Fruit fly (Drosophila melanogaster) whole organism, embryonic: ENCODE data around the gene da.
A peak's percentile ranks its signal among the peaks of the same experiment; 100 is the strongest.

Source experiments
- CG10565 ChIP-seq: fragments of 200-800 bp; sonication (Bioruptor generic); optimal IDR thresholded peaks from 3 replicates; lab custom pipeline; 2016; ENCODE audit warnings: missing biosample characterization, mild to moderate bottlenecking, missing genetic modification characterization
- CG11695 ChIP-seq: fragments of 200-800 bp; sonication (Bioruptor generic); IDR thresholded peaks from 3 replicates; pipeline ENCODE4 v1.3.6; 2022; ENCODE audit warnings: missing biosample characterization, missing genetic modification characterization
- CG12155 ChIP-seq: fragments of 200-800 bp; sonication (Bioruptor generic); optimal IDR thresholded peaks from 3 replicates; lab custom pipeline; 2016; ENCODE audit warnings: missing biosample characterization, missing genetic modification characterization
- CG12659 ChIP-seq: fragments of 200-800 bp; sonication (Bioruptor generic); optimal IDR thresholded peaks from 3 replicates; lab custom pipeline; 2017; ENCODE audit warnings: mild to moderate bottlenecking, missing biosample characterization, missing genetic modification reagents, missing genetic modification characterization
- CG12744 ChIP-seq: fragments of 200-800 bp; sonication (Bioruptor generic); optimal IDR thresholded peaks from 2 replicates; lab custom pipeline; 2016; ENCODE audit warnings: missing biosample characterization, missing genetic modification characterization
- CG13424 ChIP-seq: fragments of 200-800 bp; sonication (Bioruptor generic); optimal IDR thresholded peaks from 2 replicates; lab custom pipeline; 2019; ENCODE audit warnings: missing biosample characterization, mild to moderate bottlenecking, missing genetic modification characterization, moderate library complexity
- CG13775 ChIP-seq: fragments of 200-800 bp; sonication (Bioruptor generic); optimal IDR thresholded peaks from 3 replicates; lab custom pipeline; 2017; ENCODE audit warnings: missing biosample characterization, mild to moderate bottlenecking, missing genetic modification characterization
- CG16863 ChIP-seq: fragments of 200-800 bp; sonication (Bioruptor generic); optimal IDR thresholded peaks from 3 replicates; lab custom pipeline; 2016; ENCODE audit warnings: missing biosample characterization, missing genetic modification characterization
- CG1832 ChIP-seq: fragments of 200-800 bp; sonication (Bioruptor generic); optimal IDR thresholded peaks from 2 replicates; lab custom pipeline; 2017; ENCODE audit warnings: missing biosample characterization, mild to moderate bottlenecking, missing genetic modification characterization, inconsistent platforms
- CG18599 ChIP-seq: fragments of 200-800 bp; sonication (Bioruptor generic); optimal IDR thresholded peaks from 3 replicates; lab custom pipeline; 2017; ENCODE audit warnings: missing biosample characterization, missing genetic modification characterization, mild to moderate bottlenecking, moderate library complexity, missing genetic modification reagents
- CG18764 ChIP-seq: fragments of 200-800 bp; sonication (Bioruptor generic); optimal IDR thresholded peaks from 3 replicates; lab custom pipeline; 2016; ENCODE audit warnings: missing biosample characterization, missing genetic modification characterization
- CG2120 ChIP-seq: fragments of 200-800 bp; sonication (Bioruptor generic); optimal IDR thresholded peaks from 3 replicates; lab custom pipeline; 2016; ENCODE audit warnings: missing biosample characterization, missing genetic modification characterization
- CG2199 ChIP-seq: fragments of 200-800 bp; sonication (Bioruptor generic); IDR thresholded peaks from 3 replicates; pipeline ENCODE4 v1.3.6; 2022; ENCODE audit warnings: missing biosample characterization, missing genetic modification characterization
- CG2202 ChIP-seq: fragments of 200-800 bp; sonication (Bioruptor generic); optimal IDR thresholded peaks from 2 replicates; lab custom pipeline; 2018; ENCODE audit warnings: missing biosample characterization, mild to moderate bottlenecking, missing genetic modification characterization
- CG30431 ChIP-seq: fragments of 200-800 bp; sonication (Bioruptor generic); optimal IDR thresholded peaks from 2 replicates; lab custom pipeline; 2017; ENCODE audit warnings: missing biosample characterization, missing genetic modification characterization
- CG31441 ChIP-seq: fragments of 200-800 bp; sonication (Bioruptor generic); IDR thresholded peaks from 2 replicates; pipeline ENCODE4 v1.3.6; 2022; ENCODE audit warnings: missing biosample characterization, missing genetic modification characterization
- CG3281 ChIP-seq: fragments of 200-800 bp; sonication (Bioruptor generic); optimal IDR thresholded peaks from 3 replicates; lab custom pipeline; 2017; ENCODE audit warnings: missing biosample characterization, mild to moderate bottlenecking, missing genetic modification characterization
- CG34422 ChIP-seq: fragments of 200-800 bp; sonication (Bioruptor generic); IDR thresholded peaks from 3 replicates; pipeline ENCODE4 v1.3.6; 2022; ENCODE audit warnings: missing biosample characterization, missing genetic modification characterization
- CG3838 ChIP-seq: fragments of 200-800 bp; sonication (Bioruptor generic); optimal IDR thresholded peaks from 3 replicates; lab custom pipeline; 2016; ENCODE audit warnings: missing biosample characterization, missing genetic modification characterization
- CG3995 ChIP-seq: fragments of 200-800 bp; sonication (Bioruptor generic); optimal IDR thresholded peaks from 3 replicates; lab custom pipeline; 2016; ENCODE audit warnings: missing biosample characterization, missing genetic modification characterization
- CG4707 ChIP-seq: fragments of 200-800 bp; sonication (Bioruptor generic); optimal IDR thresholded peaks from 2 replicates; lab custom pipeline; 2018; ENCODE audit warnings: missing biosample characterization, mild to moderate bottlenecking, missing genetic modification characterization, moderate library complexity
- CG7271 ChIP-seq: fragments of 200-800 bp; sonication (Bioruptor generic); optimal IDR thresholded peaks from 2 replicates; lab custom pipeline; 2018; ENCODE audit warnings: missing biosample characterization, mild to moderate bottlenecking, missing genetic modification characterization, moderate library complexity
- CG7963 ChIP-seq: fragments of 200-800 bp; sonication (Bioruptor generic); IDR thresholded peaks from 3 replicates; pipeline ENCODE4 v1.3.6; 2022; ENCODE audit warnings: missing biosample characterization, missing genetic modification characterization; ENCODE audit not compliant: partially characterized antibody
- CrebB ChIP-seq: fragments of 200-800 bp; sonication (Bioruptor generic); optimal IDR thresholded peaks from 3 replicates; lab custom pipeline; 2018; ENCODE audit warnings: missing biosample characterization, mild to moderate bottlenecking, missing genetic modification characterization
- Dad ChIP-seq: fragments of 200-800 bp; sonication (Bioruptor generic); optimal IDR thresholded peaks from 3 replicates; lab custom pipeline; 2016; ENCODE audit warnings: missing biosample characterization, missing genetic modification characterization
- MBD-R2 ChIP-seq: fragments of 200-800 bp; sonication (Bioruptor generic); IDR thresholded peaks from 2 replicates; pipeline ENCODE4 v1.3.6; 2022; ENCODE audit warnings: missing biosample characterization, missing genetic modification characterization
- Mad ChIP-seq: fragments of 200-800 bp; sonication (Bioruptor generic); optimal IDR thresholded peaks from 2 replicates; lab custom pipeline; 2016; ENCODE audit warnings: missing biosample characterization, missing genetic modification characterization
- Myb ChIP-seq: fragments of 200-800 bp; sonication (Bioruptor generic); optimal IDR thresholded peaks from 2 replicates; lab custom pipeline; 2016; ENCODE audit warnings: missing biosample characterization, missing genetic modification characterization
- Nf-YB ChIP-seq: fragments of 200-800 bp; sonication (Bioruptor generic); optimal IDR thresholded peaks from 3 replicates; lab custom pipeline; 2019; ENCODE audit warnings: missing biosample characterization, mild to moderate bottlenecking, missing genetic modification characterization, moderate library complexity
- Nf-YC ChIP-seq: fragments of 200-800 bp; optimal IDR thresholded peaks from 3 replicates; lab custom pipeline; 2019; ENCODE audit warnings: missing biosample characterization, mild to moderate bottlenecking, missing genetic modification characterization, moderate library complexity
- Ptx1 ChIP-seq: fragments of 200-800 bp; sonication (Bioruptor generic); IDR thresholded peaks from 2 replicates; pipeline ENCODE4 v1.3.6; 2022; ENCODE audit warnings: missing biosample characterization, missing genetic modification characterization
- Rx ChIP-seq: fragments of 200-800 bp; sonication (Bioruptor generic); IDR thresholded peaks from 2 replicates; pipeline ENCODE4 v1.3.6; 2022; ENCODE audit warnings: missing biosample characterization, missing genetic modification characterization
- Sin3A ChIP-seq: fragments of >200 bp; optimal IDR thresholded peaks from 2 replicates; lab custom pipeline; 2018
- Usf ChIP-seq: fragments of 200-800 bp; sonication (Bioruptor generic); optimal IDR thresholded peaks from 2 replicates; lab custom pipeline; 2017; ENCODE audit warnings: missing genotype, missing biosample characterization, missing genetic modification characterization
- ab ChIP-seq: fragments of 200-800 bp; sonication (Bioruptor generic); optimal IDR thresholded peaks from 2 replicates; lab custom pipeline; 2016; ENCODE audit warnings: missing biosample characterization, missing genetic modification characterization
- bbx ChIP-seq: fragments of 200-800 bp; sonication (Bioruptor generic); IDR thresholded peaks from 2 replicates; pipeline ENCODE4 v1.3.6; 2022; ENCODE audit warnings: missing biosample characterization, missing genetic modification characterization; ENCODE audit not compliant: partially characterized antibody
- dati ChIP-seq: fragments of 200-800 bp; sonication (Bioruptor generic); IDR thresholded peaks from 2 replicates; pipeline ENCODE4 v1.3.6; 2022; ENCODE audit warnings: missing biosample characterization, missing genetic modification characterization
- dysf ChIP-seq: fragments of 200-800 bp; sonication (Bioruptor generic); IDR thresholded peaks from 3 replicates; pipeline ENCODE4 v1.3.6; 2022; ENCODE audit warnings: missing biosample characterization, missing genetic modification characterization
- exex ChIP-seq: fragments of 200-800 bp; sonication (Bioruptor generic); optimal IDR thresholded peaks from 4 replicates; lab custom pipeline; 2018; ENCODE audit warnings: missing biosample characterization, mild to moderate bottlenecking, missing genetic modification characterization, moderate library complexity
- eyg ChIP-seq: fragments of 200-800 bp; sonication (Bioruptor generic); optimal IDR thresholded peaks from 3 replicates; lab custom pipeline; 2016; ENCODE audit warnings: missing biosample characterization, missing genetic modification characterization
- ftz-f1 ChIP-seq: fragments of 200-800 bp; sonication (Bioruptor generic); optimal IDR thresholded peaks from 2 replicates; lab custom pipeline; 2016; ENCODE audit warnings: missing biosample characterization, missing genetic modification characterization
- grau ChIP-seq: fragments of 200-800 bp; optimal IDR thresholded peaks from 3 replicates; lab custom pipeline; 2019; ENCODE audit warnings: missing biosample characterization, mild to moderate bottlenecking, missing genetic modification characterization, moderate library complexity
- ham ChIP-seq: fragments of 200-800 bp; sonication (Bioruptor generic); IDR thresholded peaks from 2 replicates; pipeline ENCODE4 v1.3.6; 2022; ENCODE audit warnings: missing biosample characterization, missing genetic modification characterization
- inv ChIP-seq: fragments of 200-800 bp; sonication (Bioruptor generic); IDR thresholded peaks from 2 replicates; pipeline ENCODE4 v1.3.6; 2022; ENCODE audit warnings: missing biosample characterization, missing genetic modification characterization; ENCODE audit not compliant: partially characterized antibody
- jumu ChIP-seq: fragments of 200-800 bp; sonication (Bioruptor generic); optimal IDR thresholded peaks from 3 replicates; lab custom pipeline; 2016; ENCODE audit warnings: missing biosample characterization, missing genetic modification characterization
- ken ChIP-seq: fragments of 200-800 bp; sonication (Bioruptor generic); IDR thresholded peaks from 3 replicates; pipeline ENCODE4 v1.3.6; 2022; ENCODE audit warnings: missing biosample characterization, missing genetic modification characterization
- peb ChIP-seq: fragments of 200-800 bp; sonication (Bioruptor generic); IDR thresholded peaks from 2 replicates; pipeline ENCODE4 v1.3.6; 2022; ENCODE audit warnings: missing biosample characterization, missing genetic modification characterization
- prd ChIP-seq, 3 experiments: fragments of >200 bp in 2 of 3; fragments of 200-800 bp in 1 of 3; sonication (Bioruptor generic) in 1 of 3; optimal IDR thresholded peaks in 2 of 3; IDR thresholded peaks in 1 of 3; 2 replicates in 2 of 3; 3 replicates in 1 of 3; pipeline versions ENCODE4 v1.3.6 to Lab custom; 2017 to 2022; ENCODE audit warnings: missing biosample characterization in 1 of 3, missing genetic modification characterization in 1 of 3
- wor ChIP-seq: fragments of 200-800 bp; sonication (Bioruptor generic); IDR thresholded peaks from 2 replicates; pipeline ENCODE4 v1.3.6; 2022; ENCODE audit warnings: missing biosample characterization, missing genetic modification characterization
- zen2 ChIP-seq: fragments of 200-800 bp; sonication (Bioruptor generic); IDR thresholded peaks from 3 replicates; pipeline ENCODE4 v1.3.6; 2022; ENCODE audit warnings: missing biosample characterization, missing genetic modification characterization; ENCODE audit not compliant: partially characterized antibody

Gene da

dm6 chr2L:10381890-10382450, 5.9 kb upstream of the da start, which contains the start of gene CG5096 (continued):
- TF ChIP-seq CG4707 (GFP tag; lab: Kevin White, UChicago): peak; percentile 64
- TF ChIP-seq CG30431 (GFP tag; lab: Kevin White, UChicago): peak; percentile 52
- TF ChIP-seq CG2120 (GFP tag; lab: Kevin White, UChicago): peak; percentile 96
- no peak for TF ChIP-seq CG1832
- TF ChIP-seq CG3995: peak; percentile 49
- TF ChIP-seq bbx (GFP tag; lab: Robert Waterston, UW): no peak
- peak; percentile 42; the same call in 1 of the 2 replicates for TF ChIP-seq peb (GFP tag; lab: Robert Waterston, UW)
- TF ChIP-seq zen2 (GFP tag; lab: Robert Waterston, UW): no peak
- TF ChIP-seq Sin3A: no peak
- peak; percentile 90 for TF ChIP-seq dysf (GFP tag; lab: Robert Waterston, UW)
- TF ChIP-seq Usf (GFP tag; lab: Kevin White, UChicago): peak; percentile 49
- no peak for TF ChIP-seq inv
- peak; percentile 93 for TF ChIP-seq grau (tag; lab: Kevin White, UChicago)
- TF ChIP-seq exex (tag; lab: Kevin White, UChicago): peak; percentile 97
- no peak for TF ChIP-seq Rx (GFP tag; lab: Robert Waterston, UW)
- TF ChIP-seq CG18764 (GFP tag; lab: Kevin White, UChicago): peak; percentile 68
- peak; percentile 69 for TF ChIP-seq Nf-YC (tag; lab: Kevin White, UChicago)
- peak; percentile 87 for TF ChIP-seq CG31441 (GFP tag; lab: Robert Waterston, UW)
- peak; percentile 92 for TF ChIP-seq CG3281
- TF ChIP-seq Dad (GFP tag; lab: Kevin White, UChicago): peak; percentile 51
- TF ChIP-seq CG34422: peak; percentile 91
- TF ChIP-seq CG7271: no peak
- peak; percentile 49 for TF ChIP-seq CG3838 (GFP tag; lab: Kevin White, UChicago)
- peak; percentile 47 for TF ChIP-seq CG2202 (tag; lab: Kevin White, UChicago)
- no peak for TF ChIP-seq CG7963 (GFP tag; lab: Robert Waterston, UW)
- peak; percentile 93 for TF ChIP-seq CG13424 (tag; lab: Kevin White, UChicago)
- peak; percentile 90 for TF ChIP-seq CG12659
- no peak for TF ChIP-seq ab (GFP tag; lab: Kevin White, UChicago)
- peak; percentile 74 for TF ChIP-seq Nf-YB (GFP tag; lab: Kevin White, UChicago)
- peak; percentile 93 for TF ChIP-seq CG11695
- peak; percentile 71 for TF ChIP-seq CG16863 (GFP tag; lab: Kevin White, UChicago)
- TF ChIP-seq CG12744 (GFP tag; lab: Kevin White, UChicago): peak; percentile 82
- TF ChIP-seq prd (optimal IDR thresholded peaks at IDR 0.05; lab: Kevin White, UChicago): no peak
- peak; percentile 87 for TF ChIP-seq prd (GFP tag; IDR thresholded peaks at IDR 0.05; lab: Robert Waterston, UW)
- TF ChIP-seq ken (GFP tag; lab: Robert Waterston, UW): peak; percentile 81; the same call in 2 of the 3 replicates
- TF ChIP-seq Myb (GFP tag; lab: Kevin White, UChicago): peak; percentile 68
- TF ChIP-seq CrebB (tag; lab: Kevin White, UChicago): peak; percentile 89
- TF ChIP-seq CG12155 (GFP tag; lab: Kevin White, UChicago): peak; percentile 82
- TF ChIP-seq dati (GFP tag; lab: Robert Waterston, UW): peak; percentile 63; the same call in 1 of the 2 replicates
- peak; percentile 47 for TF ChIP-seq Mad (GFP tag; lab: Kevin White, UChicago)
- peak; percentile 29 for TF ChIP-seq ftz-f1 (GFP tag; lab: Kevin White, UChicago)
- peak; percentile 97 for TF ChIP-seq CG18599 (GFP tag; lab: Kevin White, UChicago)
- TF ChIP-seq ham (GFP tag; lab: Robert Waterston, UW): peak; percentile 55; the same call in 1 of the 2 replicates
- TF ChIP-seq CG13775 (GFP tag; lab: Kevin White, UChicago): peak; percentile 70
- peak; percentile 69 for TF ChIP-seq eyg (GFP tag; lab: Kevin White, UChicago)
- TF ChIP-seq jumu (GFP tag; lab: Kevin White, UChicago): peak; percentile 53
- peak; percentile 79; the same call in 1 of the 2 replicates for TF ChIP-seq MBD-R2 (GFP tag; lab: Robert Waterston, UW)
- no peak for TF ChIP-seq CG10565 (GFP tag; lab: Kevin White, UChicago)
- TF ChIP-seq Ptx1: peak; percentile 89
- TF ChIP-seq wor (GFP tag; lab: Robert Waterston, UW): peak; percentile 76
- TF ChIP-seq CG2199: peak; percentile 70; the same call in 1 of the 3 replicates
